Worm (Caenorhabditis elegans) whole organism, L4 larva: ENCODE measurements around the gene ZK829.7.

ENCODE experiments used
- F44E2.7 ChIP-seq: fragments of 200-800 bp; sonication (Bioruptor generic); IDR thresholded peaks from 2 replicates; pipeline ENCODE4 v2.1.2; 2022; ENCODE audit warnings: missing genetic modification characterization, missing compliant biosample characterization
- R02D3.7 ChIP-seq: fragments of 150-350 bp; sonication (generic microtip); optimal IDR thresholded peaks from 3 replicates; lab custom pipeline; 2014; ENCODE audit warnings: missing biosample characterization, missing genetic modification characterization
- T20F7.1 ChIP-seq: fragments of 200-800 bp; sonication (Bioruptor generic); optimal IDR thresholded peaks from 2 replicates; lab custom pipeline; 2018; ENCODE audit warnings: mild to moderate bottlenecking, missing genetic modification characterization, missing compliant biosample characterization
- T26A8.4 ChIP-seq: fragments of 200-800 bp; sonication (Bioruptor generic); IDR thresholded peaks from 2 replicates; pipeline ENCODE4 v1.3.6; 2022; ENCODE audit warnings: missing genetic modification characterization, missing compliant biosample characterization
- ZK546.5 ChIP-seq, 2 experiments: sonication (generic microtip); optimal IDR thresholded peaks; 2 replicates each; lab custom pipeline; 2017; ENCODE audit warnings: missing biosample characterization in 2 of 2, missing genetic modification characterization in 2 of 2
- aha-1 ChIP-seq: fragments of 150-350 bp; peaks from one replicate; lab custom pipeline; 2014; ENCODE audit warnings: missing biosample characterization, missing genetic modification characterization
- ama-1 ChIP-seq: fragments of 150-350 bp; optimal IDR thresholded peaks from 2 replicates; lab custom pipeline; 2014; ENCODE audit warnings: inconsistent platforms, mixed read lengths
- arid-1 ChIP-seq: fragments of 200-800 bp; sonication (Bioruptor generic); conservative IDR thresholded peaks from 2 replicates; pipeline ENCODE4 v1.3.6; 2022; ENCODE audit warnings: missing genetic modification reagents, missing genetic modification characterization, missing compliant biosample characterization
- ceh-20 ChIP-seq: fragments of 200-800 bp; sonication (Bioruptor generic); IDR thresholded peaks from 2 replicates; pipeline ENCODE4 v1.3.6; 2022; ENCODE audit warnings: missing genetic modification reagents, missing genetic modification characterization, missing compliant biosample characterization
- cey-2 ChIP-seq: sonication (generic microtip); optimal IDR thresholded peaks from 3 replicates; lab custom pipeline; 2017; ENCODE audit warnings: missing genetic modification characterization, mild to moderate bottlenecking, missing compliant biosample characterization, antibody characterized with exemption, borderline replicate concordance; ENCODE audit not compliant: insufficient read depth
- dmd-6 ChIP-seq: fragments of 200-800 bp; sonication (Bioruptor generic); IDR thresholded peaks from 2 replicates; pipeline ENCODE4 v1.3.6; 2022; ENCODE audit warnings: missing genetic modification reagents, missing genetic modification characterization, missing compliant biosample characterization
- dmd-9 ChIP-seq: fragments of 200-800 bp; sonication (Bioruptor generic); IDR thresholded peaks from 2 replicates; pipeline ENCODE4 v1.3.6; 2022; ENCODE audit warnings: missing genetic modification reagents, missing genetic modification characterization, missing compliant biosample characterization
- dpl-1 ChIP-seq: fragments of 150-350 bp; optimal IDR thresholded peaks from 2 replicates; lab custom pipeline; 2014; ENCODE audit warnings: missing biosample characterization, missing genetic modification reagents, missing genetic modification characterization
- dve-1 ChIP-seq: sonication (generic microtip); optimal IDR thresholded peaks from 2 replicates; lab custom pipeline; 2017; ENCODE audit warnings: antibody characterized with exemption, mild to moderate bottlenecking, missing genetic modification characterization, missing compliant biosample characterization; ENCODE audit not compliant: insufficient read depth
- egl-27 ChIP-seq: sonication (generic microtip); optimal IDR thresholded peaks from 3 replicates; lab custom pipeline; 2017; ENCODE audit warnings: missing biosample characterization, missing genetic modification reagents, missing genetic modification characterization
- egl-43 ChIP-seq: fragments of 200-800 bp; sonication (Bioruptor generic); IDR thresholded peaks from 2 replicates; pipeline ENCODE4 v1.3.6; 2022; ENCODE audit warnings: missing genetic modification reagents, missing genetic modification characterization, missing compliant biosample characterization
- fkh-10 ChIP-seq: fragments of 150-350 bp; optimal IDR thresholded peaks from 2 replicates; lab custom pipeline; 2014; ENCODE audit warnings: missing biosample characterization, missing genetic modification reagents, missing genetic modification characterization
- fos-1 ChIP-seq: fragments of 150-350 bp; optimal IDR thresholded peaks from 2 replicates; lab custom pipeline; 2014; ENCODE audit warnings: missing biosample characterization, missing genetic modification characterization
- gei-8 ChIP-seq: fragments of 200-800 bp; sonication (Bioruptor generic); optimal IDR thresholded peaks from 2 replicates; lab custom pipeline; 2018; ENCODE audit warnings: mild to moderate bottlenecking, missing genetic modification characterization, missing compliant biosample characterization
- hif-1 ChIP-seq, 2 experiments: sonication (generic microtip); optimal IDR thresholded peaks; 2 replicates each; lab custom pipeline; 2016 to 2017; ENCODE audit warnings: missing compliant biosample characterization in 2 of 2, missing genetic modification characterization in 2 of 2, missing genetic modification reagents in 2 of 2, missing genotype in 2 of 2, mild to moderate bottlenecking in 1 of 2
- hlh-30 ChIP-seq: sonication (generic microtip); optimal IDR thresholded peaks from 2 replicates; lab custom pipeline; 2017; ENCODE audit warnings: antibody characterized with exemption, mild to moderate bottlenecking, missing genetic modification characterization, missing compliant biosample characterization; ENCODE audit not compliant: insufficient read depth
- lin-13 ChIP-seq: fragments of 150-350 bp; optimal IDR thresholded peaks from 2 replicates; lab custom pipeline; 2014; ENCODE audit warnings: missing biosample characterization, missing genetic modification reagents, missing genetic modification characterization
- lin-15B ChIP-seq: fragments of 150-350 bp; sonication (generic microtip); optimal IDR thresholded peaks from 3 replicates; lab custom pipeline; 2014; ENCODE audit warnings: missing biosample characterization, missing genetic modification characterization
- lin-29 ChIP-seq: fragments of 200-800 bp; sonication (Bioruptor generic); IDR thresholded peaks from 2 replicates; pipeline ENCODE4 v1.3.6; 2022; ENCODE audit warnings: missing genetic modification reagents, missing genetic modification characterization, missing compliant biosample characterization
- lin-38 ChIP-seq: fragments of 200-800 bp; sonication (Bioruptor generic); IDR thresholded peaks from 2 replicates; pipeline ENCODE4 v1.3.6; 2022; ENCODE audit warnings: missing genetic modification reagents, missing genetic modification characterization, missing compliant biosample characterization
- lin-39 ChIP-seq: fragments of 150-350 bp; optimal IDR thresholded peaks from 2 replicates; lab custom pipeline; 2014; ENCODE audit warnings: missing biosample characterization, missing genetic modification reagents, missing genetic modification characterization
- lir-3 ChIP-seq: sonication (generic microtip); optimal IDR thresholded peaks from 2 replicates; lab custom pipeline; 2016; ENCODE audit warnings: mild to moderate bottlenecking, missing genetic modification characterization, missing compliant biosample characterization
- mdt-29 ChIP-seq: fragments of 200-800 bp; sonication (Bioruptor generic); IDR thresholded peaks from 2 replicates; pipeline ENCODE4 v1.3.6; 2022; ENCODE audit warnings: missing genetic modification reagents, missing genetic modification characterization, missing compliant biosample characterization
- mxl-2 ChIP-seq: fragments of 200-800 bp; sonication (Bioruptor generic); conservative IDR thresholded peaks from 2 replicates; pipeline ENCODE4 v1.3.6; 2022; ENCODE audit warnings: missing genetic modification reagents, missing genetic modification characterization, missing compliant biosample characterization
- mxl-3 ChIP-seq: fragments of 200-800 bp; sonication (Bioruptor generic); optimal IDR thresholded peaks from 2 replicates; lab custom pipeline; 2018; ENCODE audit warnings: mild to moderate bottlenecking, missing genetic modification characterization, missing compliant biosample characterization
- nhr-11 ChIP-seq: fragments of 150-350 bp; optimal IDR thresholded peaks from 2 replicates; lab custom pipeline; 2014; ENCODE audit warnings: missing biosample characterization, missing genetic modification characterization
- nhr-111 ChIP-seq: fragments of 200-800 bp; sonication (Bioruptor generic); optimal IDR thresholded peaks from 2 replicates; lab custom pipeline; 2018; ENCODE audit warnings: mild to moderate bottlenecking, missing genetic modification characterization, missing compliant biosample characterization
- nhr-237 ChIP-seq: sonication (generic microtip); optimal IDR thresholded peaks from 2 replicates; lab custom pipeline; 2017; ENCODE audit warnings: missing biosample characterization, missing genetic modification characterization
- nhr-25 ChIP-seq: sonication (generic microtip); optimal IDR thresholded peaks from 2 replicates; lab custom pipeline; 2017; ENCODE audit warnings: missing genetic modification characterization, mild to moderate bottlenecking, missing compliant biosample characterization, antibody characterized with exemption, moderate library complexity, borderline replicate concordance; ENCODE audit not compliant: insufficient read depth
- nhr-28 ChIP-seq: fragments of 150-350 bp; optimal IDR thresholded peaks from 2 replicates; lab custom pipeline; 2014; ENCODE audit warnings: missing biosample characterization, missing genetic modification characterization
- nhr-48 ChIP-seq: sonication (generic microtip); optimal IDR thresholded peaks from 2 replicates; lab custom pipeline; 2016; ENCODE audit warnings: mild to moderate bottlenecking, missing genetic modification characterization, missing compliant biosample characterization
- nhr-77 ChIP-seq: fragments of 150-350 bp; optimal IDR thresholded peaks from 2 replicates; lab custom pipeline; 2014; ENCODE audit warnings: missing biosample characterization, missing genetic modification characterization
- pqm-1 ChIP-seq: sonication (generic microtip); optimal IDR thresholded peaks from 2 replicates; lab custom pipeline; 2017; ENCODE audit warnings: missing biosample characterization, missing genetic modification characterization
- rbr-2 ChIP-seq: sonication (generic microtip); optimal IDR thresholded peaks from 2 replicates; lab custom pipeline; 2016; ENCODE audit warnings: missing genotype, missing genetic modification characterization, missing compliant biosample characterization
- saeg-2 ChIP-seq: fragments of 200-800 bp; sonication (Bioruptor generic); IDR thresholded peaks from 2 replicates; pipeline ENCODE4 v1.3.6; 2022; ENCODE audit warnings: missing genetic modification reagents, missing genetic modification characterization, missing compliant biosample characterization
- sdz-12 ChIP-seq: fragments of 200-800 bp; sonication (Bioruptor generic); optimal IDR thresholded peaks from 2 replicates; lab custom pipeline; 2018; ENCODE audit warnings: mild to moderate bottlenecking, missing genetic modification characterization, missing compliant biosample characterization
- set-16 ChIP-seq: fragments of 200-800 bp; sonication (Bioruptor generic); IDR thresholded peaks from 2 replicates; pipeline ENCODE4 v1.3.6; 2022; ENCODE audit warnings: missing genetic modification reagents, missing genetic modification characterization, missing compliant biosample characterization
- snpc-4 ChIP-seq: fragments of 150-350 bp; optimal IDR thresholded peaks from 2 replicates; lab custom pipeline; 2014; ENCODE audit warnings: missing biosample characterization, missing genetic modification characterization
- unc-130 ChIP-seq: sonication (generic microtip); optimal IDR thresholded peaks from 2 replicates; lab custom pipeline; 2016; ENCODE audit warnings: missing genetic modification reagents, missing genetic modification characterization, missing compliant biosample characterization
- unc-62 ChIP-seq, 3 experiments: fragments of 150-350 bp in 1 of 3; sonication (generic microtip); optimal IDR thresholded peaks in 2 of 3; peaks in 1 of 3; 1 replicate in 1 of 3; 2 replicates in 2 of 3; lab custom pipeline; 2014 to 2017; ENCODE audit warnings: missing biosample characterization in 3 of 3, missing genetic modification characterization in 3 of 3, missing genetic modification reagents in 3 of 3, missing genotype in 1 of 3
- vab-7 ChIP-seq: fragments of 200-800 bp; sonication (Bioruptor generic); IDR thresholded peaks from 2 replicates; pipeline ENCODE4 v1.3.6; 2022; ENCODE audit warnings: missing genetic modification reagents, missing genetic modification characterization, missing compliant biosample characterization
- zag-1 ChIP-seq: fragments of 150-350 bp; optimal IDR thresholded peaks from 2 replicates; lab custom pipeline; 2014; ENCODE audit warnings: missing biosample characterization, missing genetic modification characterization
- zfp-3 ChIP-seq: fragments of 200-800 bp; sonication (Bioruptor generic); conservative IDR thresholded peaks from 2 replicates; pipeline ENCODE4 v1.3.6; 2022; ENCODE audit warnings: missing genetic modification reagents, missing genetic modification characterization, missing compliant biosample characterization
- zip-11 ChIP-seq: fragments of 200-800 bp; sonication (Bioruptor generic); IDR thresholded peaks from 2 replicates; pipeline ENCODE4 v1.3.6; 2022; ENCODE audit warnings: missing genetic modification characterization, missing compliant biosample characterization
- zip-2 ChIP-seq: fragments of 150-350 bp; optimal IDR thresholded peaks from 2 replicates; lab custom pipeline; 2014; ENCODE audit warnings: missing biosample characterization, missing genetic modification characterization
- ztf-11 ChIP-seq: fragments of 150-350 bp; optimal IDR thresholded peaks from 2 replicates; lab custom pipeline; 2014; ENCODE audit warnings: missing biosample characterization, missing genetic modification characterization
- ztf-7 ChIP-seq: fragments of 150-350 bp; optimal IDR thresholded peaks from 2 replicates; lab custom pipeline; 2014; ENCODE audit warnings: missing biosample characterization, missing genetic modification characterization

ZK829.7 gene

ce11 chrIV:11955592-11955991, 5.7 kb downstream of the ZK829.7 start (continued):
- TF ChIP-seq hlh-30 (no peak), snpc-4 (tag; lab: Kevin White, UChicago) (no peak), nhr-25 (tag; lab: Kevin White, UChicago) (no peak), unc-62 (GFP tag; optimal IDR thresholded peaks at IDR 0.05 in 1 of 2; lab: Kevin White, UChicago) (no peak), unc-62 (tag; optimal IDR thresholded peaks at IDR 0.05; lab: Kevin White, UChicago) (no peak), lin-13 (no peak), vab-7 (no peak), fos-1 (peak; percentile 71), egl-43 (no peak), dmd-9 (GFP tag; lab: Robert Waterston, UW) (no peak), dmd-6 (GFP tag; lab: Robert Waterston, UW) (peak; percentile 94), sdz-12 (GFP tag; lab: Kevin White, UChicago) (no peak), pqm-1 (peak; percentile 90), set-16 (GFP tag; lab: Robert Waterston, UW) (no peak), lin-39 (tag; lab: Kevin White, UChicago) (no peak), nhr-28 (tag; lab: Kevin White, UChicago) (peak; percentile 75), nhr-48 (tag; lab: Kevin White, UChicago) (peak; percentile 86), zip-2 (tag; lab: Kevin White, UChicago) (no peak), mxl-3 (GFP tag; lab: Kevin White, UChicago) (peak; percentile 51), F44E2.7 (no peak), R02D3.7 (tag; lab: Kevin White, UChicago) (no peak), gei-8 (GFP tag; lab: Kevin White, UChicago) (peak; percentile 81), dve-1 (tag; lab: Kevin White, UChicago) (peak; percentile 84), arid-1 (GFP tag; lab: Robert Waterston, UW) (peak; percentile 39), zip-11 (no peak), lin-15B (tag; lab: Kevin White, UChicago) (no peak), rbr-2 (tag; lab: Kevin White, UChicago) (no peak), lin-38 (GFP tag; lab: Robert Waterston, UW) (peak; percentile 46), mxl-2 (GFP tag; lab: Robert Waterston, UW) (no peak), dpl-1 (GFP tag; lab: Kevin White, UChicago) (no peak), T26A8.4 (peak; percentile 29), ceh-20 (no peak), ztf-7 (no peak), hif-1 (tag; optimal IDR thresholded peaks at IDR 0.05; lab: Kevin White, UChicago) (peak in 1 of 2 experiments; percentile 2), mdt-29 (GFP tag; lab: Robert Waterston, UW) (peak; percentile 66; the same call in 1 of the 2 replicates), lin-29 (GFP tag; lab: Robert Waterston, UW) (no peak), nhr-11 (tag; lab: Kevin White, UChicago) (no peak), nhr-111 (GFP tag; lab: Kevin White, UChicago) (no peak), saeg-2 (GFP tag; lab: Robert Waterston, UW) (no peak), T20F7.1 (GFP tag; lab: Kevin White, UChicago) (peak; percentile 66), nhr-237 (tag; lab: Kevin White, UChicago) (no peak), nhr-77 (peak; percentile 60), ztf-11 (no peak), aha-1 (peak; percentile 95), lir-3 (tag; lab: Kevin White, UChicago) (no peak), zag-1 (no peak), unc-130 (GFP tag; lab: Kevin White, UChicago) (no peak), egl-27 (tag; lab: Kevin White, UChicago) (no peak), ZK546.5 (tag; optimal IDR thresholded peaks at IDR 0.05; lab: Kevin White, UChicago) (no peak), fkh-10 (GFP tag; lab: Kevin White, UChicago) (no peak), zfp-3 (GFP tag; lab: Robert Waterston, UW) (peak; percentile 69; the same call in 1 of the 2 replicates), cey-2 (tag; lab: Kevin White, UChicago) (no peak), ama-1 (lab: Kevin White, UChicago) (peak; percentile 55)
